Worm (Caenorhabditis elegans) whole organism, midembryonic: ENCODE measurements around the gene ipla-1.

Experiments used
- T22C8.4 ChIP-seq: fragments of 200-800 bp; sonication (Bioruptor generic); IDR thresholded peaks from 2 replicates; pipeline ENCODE4 v1.3.6; 2022; ENCODE audit warnings: missing genetic modification characterization, missing compliant biosample characterization
- cog-1 ChIP-seq: sonication (generic microtip); optimal IDR thresholded peaks from 2 replicates; lab custom pipeline; 2016; ENCODE audit warnings: missing genetic modification characterization, missing compliant biosample characterization
- flt-1 ChIP-seq: fragments of 200-800 bp; sonication (Bioruptor generic); IDR thresholded peaks from 2 replicates; pipeline ENCODE4 v1.3.6; 2022; ENCODE audit warnings: missing genetic modification characterization, missing compliant biosample characterization
- klf-2 ChIP-seq: fragments of 200-800 bp; sonication (Bioruptor generic); conservative IDR thresholded peaks from 2 replicates; pipeline ENCODE4 v1.3.6; 2022; ENCODE audit warnings: missing genetic modification reagents, missing genetic modification characterization, missing compliant biosample characterization
- med-1 ChIP-seq: sonication (generic microtip); optimal IDR thresholded peaks from 2 replicates; lab custom pipeline; 2017; ENCODE audit warnings: missing genetic modification characterization, mild to moderate bottlenecking, missing compliant biosample characterization, antibody characterized with exemption, missing genetic modification reagents; ENCODE audit not compliant: insufficient read depth
- ref-1 ChIP-seq: fragments of 200-800 bp; sonication (Bioruptor generic); conservative IDR thresholded peaks from 2 replicates; pipeline ENCODE4 v1.3.6; 2022; ENCODE audit warnings: missing genetic modification reagents, missing genetic modification characterization, missing compliant biosample characterization
- tab-1 ChIP-seq: fragments of 200-800 bp; sonication (Bioruptor generic); IDR thresholded peaks from 2 replicates; pipeline ENCODE4 v1.3.6; 2022; ENCODE audit warnings: missing genetic modification characterization, missing compliant biosample characterization
- ztf-29 ChIP-seq: fragments of 200-800 bp; sonication (Bioruptor generic); IDR thresholded peaks from 2 replicates; pipeline ENCODE4 v1.3.6; 2022; ENCODE audit warnings: missing genetic modification reagents, missing genetic modification characterization, missing compliant biosample characterization

DNA sequence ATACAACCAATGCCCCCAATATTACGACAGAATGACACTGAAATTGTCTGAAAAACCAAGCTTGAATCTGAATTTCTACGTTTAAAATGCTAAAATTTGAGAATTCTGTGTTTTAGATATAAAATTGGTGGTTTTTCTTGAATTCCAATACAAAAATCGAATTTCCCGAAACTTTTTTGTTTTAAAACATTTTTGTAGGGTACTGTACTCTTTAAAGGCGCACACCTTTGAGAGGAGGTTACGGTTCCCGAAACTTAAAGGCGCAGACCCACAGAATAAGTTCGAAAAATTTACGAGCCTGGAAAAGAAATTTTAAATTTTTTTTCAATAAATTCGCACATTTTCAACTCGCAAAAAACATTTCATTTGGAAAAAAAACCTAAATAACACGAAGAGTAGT is 3.5 kb upstream of the ipla-1 start:
- no peak for TF ChIP-seq ref-1 (GFP tag; lab: Robert Waterston, UW)
- TF ChIP-seq cog-1 (tag; lab: Kevin White, UChicago), result no peak
- TF ChIP-seq klf-2 (GFP tag; lab: Robert Waterston, UW), result no peak
- no peak for TF ChIP-seq ztf-29 (GFP tag; lab: Robert Waterston, UW)
- TF ChIP-seq flt-1 (GFP tag; lab: Robert Waterston, UW), result no peak
- no peak for TF ChIP-seq med-1 (GFP tag; lab: Kevin White, UChicago)
- no peak for TF ChIP-seq T22C8.4
- TF ChIP-seq tab-1 (GFP tag; lab: Robert Waterston, UW), result no peak
